Worm (Caenorhabditis elegans): ENCODE data around the gene K08F8.7.
A peak's percentile ranks its signal among the peaks of the same experiment; 100 is the strongest.

K08F8.7 gene

ce11 chrII:8755270-8755669 lies at the start of gene K08F8.7:
TSS of gene K08F8.7 (minus strand) at chrII:8755370.
- TF ChIP-seq W03F9.2 (tag; optimal IDR thresholded peaks at IDR 0.05) (no peak), dao-5 (tag; optimal IDR thresholded peaks at IDR 0.05) (no peak), him-1 (tag; optimal IDR thresholded peaks at IDR 0.05) (no peak)

- TF ChIP-seq him-1 (tag; optimal IDR thresholded peaks at IDR 0.05) (no peak), dao-5 (tag; optimal IDR thresholded peaks at IDR 0.05) (no peak), W03F9.2 (tag; optimal IDR thresholded peaks at IDR 0.05) (no peak)
These were observed 45.7 kb upstream of the K08F8.7 start, which contains the start of gene appg-2 for ce11 chrII:8800830-8801229. TSS of gene appg-2 (plus strand) at chrII:8801130.

- no peak for TF ChIP-seq W03F9.2 (tag; optimal IDR thresholded peaks at IDR 0.05)
- TF ChIP-seq dao-5 (tag; optimal IDR thresholded peaks at IDR 0.05), result no peak
- no peak for TF ChIP-seq him-1 (tag; optimal IDR thresholded peaks at IDR 0.05)
These were observed 44.6 kb upstream of the K08F8.7 start for ce11 chrII:8799725-8800124.

ce11 chrII:8796391-8796790 lies 41.2 kb upstream of the K08F8.7 start:
- TF ChIP-seq him-1 (tag; optimal IDR thresholded peaks at IDR 0.05) (peak; percentile 90), W03F9.2 (tag; optimal IDR thresholded peaks at IDR 0.05) (peak; percentile 6), dao-5 (tag; optimal IDR thresholded peaks at IDR 0.05) (no peak)

ce11 chrII:8795227-8795626 lies 40.1 kb upstream of the K08F8.7 start:
- no peak for TF ChIP-seq him-1 (tag; optimal IDR thresholded peaks at IDR 0.05)

ce11 chrII:8794072-8794471 lies 38.9 kb upstream of the K08F8.7 start, which contains the start of gene F07H5.7:
TSS of gene F07H5.7 (minus strand) at chrII:8794172.
- TF ChIP-seq him-1 (tag; optimal IDR thresholded peaks at IDR 0.05) (no peak), dao-5 (tag; optimal IDR thresholded peaks at IDR 0.05) (no peak), W03F9.2 (tag; optimal IDR thresholded peaks at IDR 0.05) (no peak)

ce11 chrII:8792640-8793039 lies 37.5 kb upstream of the K08F8.7 start, which contains the start of gene idpa-2:
TSS of gene idpa-2 (minus strand) at chrII:8792740.
- TF ChIP-seq dao-5 (tag; optimal IDR thresholded peaks at IDR 0.05) (no peak), W03F9.2 (tag; optimal IDR thresholded peaks at IDR 0.05) (no peak), him-1 (tag; optimal IDR thresholded peaks at IDR 0.05) (no peak)

ce11 chrII:8789828-8790558 lies 34.8 kb upstream of the K08F8.7 start, which contains the start of gene F07H5.13:
TSS of gene F07H5.13 (plus strand) at chrII:8790557.
- TF ChIP-seq W03F9.2 (tag; optimal IDR thresholded peaks at IDR 0.05) (peak; percentile 53), him-1 (tag; optimal IDR thresholded peaks at IDR 0.05) (no peak)

ce11 chrII:8788752-8789151 lies 33.6 kb upstream of the K08F8.7 start:
- no peak for TF ChIP-seq dao-5 (tag; optimal IDR thresholded peaks at IDR 0.05)
- no peak for TF ChIP-seq W03F9.2 (tag; optimal IDR thresholded peaks at IDR 0.05)
- TF ChIP-seq him-1 (tag; optimal IDR thresholded peaks at IDR 0.05), result no peak

ce11 chrII:8787376-8787775 lies 32.2 kb upstream of the K08F8.7 start:
- TF ChIP-seq dao-5 (tag; optimal IDR thresholded peaks at IDR 0.05) (no peak), W03F9.2 (tag; optimal IDR thresholded peaks at IDR 0.05) (peak; percentile 84), him-1 (tag; optimal IDR thresholded peaks at IDR 0.05) (peak; percentile 68)

ce11 chrII:8785875-8786274 lies 30.7 kb upstream of the K08F8.7 start:
- no peak for TF ChIP-seq dao-5 (tag; optimal IDR thresholded peaks at IDR 0.05)
- TF ChIP-seq W03F9.2 (tag; optimal IDR thresholded peaks at IDR 0.05), result no peak
- TF ChIP-seq him-1 (tag; optimal IDR thresholded peaks at IDR 0.05), result no peak

ce11 chrII:8784235-8784928 lies 29.2 kb upstream of the K08F8.7 start:
- TF ChIP-seq him-1 (tag; optimal IDR thresholded peaks at IDR 0.05) (peak; percentile 56), W03F9.2 (tag; optimal IDR thresholded peaks at IDR 0.05) (no peak)

- no peak for TF ChIP-seq W03F9.2 (tag; optimal IDR thresholded peaks at IDR 0.05)
- no peak for TF ChIP-seq him-1 (tag; optimal IDR thresholded peaks at IDR 0.05)
- TF ChIP-seq dao-5 (tag; optimal IDR thresholded peaks at IDR 0.05), result no peak
These were observed 28.3 kb upstream of the K08F8.7 start, which contains the start of gene sgn-1 for ce11 chrII:8783451-8783967. TSS of gene sgn-1 (minus strand) at chrII:8783670.

- no peak for TF ChIP-seq W03F9.2 (tag; optimal IDR thresholded peaks at IDR 0.05)
- no peak for TF ChIP-seq dao-5 (tag; optimal IDR thresholded peaks at IDR 0.05)
- no peak for TF ChIP-seq him-1 (tag; optimal IDR thresholded peaks at IDR 0.05)
These were observed 21.3 kb upstream of the K08F8.7 start for ce11 chrII:8776504-8776903.
